Worm (Caenorhabditis elegans): ENCODE results near the gene nra-1.

- TF ChIP-seq ztf-16 (tag; optimal IDR thresholded peaks at IDR 0.05) (no peak), pha-4 (tag; optimal IDR thresholded peaks at IDR 0.05) (no peak), C38D4.7 (GFP tag; optimal IDR thresholded peaks at IDR 0.05) (no peak), nfya-1 (tag; optimal IDR thresholded peaks at IDR 0.05) (no peak), pag-3 (tag; optimal IDR thresholded peaks at IDR 0.05; ENCODE audit: borderline replicate concordance) (no peak), pax-1 (tag; optimal IDR thresholded peaks at IDR 0.05) (no peak), gmeb-2 (tag; optimal IDR thresholded peaks at IDR 0.05) (no peak), sdc-2 (tag; optimal IDR thresholded peaks at IDR 0.05) (no peak), nhr-11 (tag; optimal IDR thresholded peaks at IDR 0.05) (no peak), unc-42 (tag; optimal IDR thresholded peaks at IDR 0.05) (peak; percentile 58), ceh-31 (tag; optimal IDR thresholded peaks at IDR 0.05) (no peak), sox-4 (tag; optimal IDR thresholded peaks at IDR 0.05) (no peak), hlh-6 (tag; optimal IDR thresholded peaks at IDR 0.05) (no peak), F13H6.1 (tag; optimal IDR thresholded peaks at IDR 0.05) (no peak)
Measured at ce11 chrIV:17232899-17233298, 51.1 kb downstream of the nra-1 start.

All from whole organism, late embryonic.